Worm (Caenorhabditis elegans) whole organism, young adult: ENCODE results near the gene F26F2.5.
"Not testable (repeated sequence)": the region's sequence is repeated elsewhere in the genome, so short reads cannot be mapped to it uniquely, and the experiment has no call there.

Experiments used
- C17E4.6 ChIP-seq: fragments of 200-800 bp; sonication (Bioruptor generic); IDR thresholded peaks from 2 replicates; pipeline ENCODE4 v1.3.6; 2022; ENCODE audit warnings: missing genetic modification reagents, missing genetic modification characterization, missing compliant biosample characterization
- F57A8.1 ChIP-seq: fragments of 200-800 bp; sonication (Bioruptor generic); optimal IDR thresholded peaks from 2 replicates; lab custom pipeline; 2018; ENCODE audit warnings: mild to moderate bottlenecking, missing genetic modification characterization, moderate library complexity, missing compliant biosample characterization
- F57C9.4 ChIP-seq: sonication (generic microtip); optimal IDR thresholded peaks from 2 replicates; lab custom pipeline; 2017; ENCODE audit warnings: mild to moderate bottlenecking, missing genetic modification characterization, missing compliant biosample characterization
- K12H6.12 ChIP-seq: fragments of 200-800 bp; sonication (Bioruptor generic); optimal IDR thresholded peaks from 2 replicates; lab custom pipeline; 2018; ENCODE audit warnings: mild to moderate bottlenecking, missing genetic modification characterization, missing compliant biosample characterization
- Y53F4B.3 ChIP-seq: fragments of 200-800 bp; sonication (Bioruptor generic); IDR thresholded peaks from 2 replicates; pipeline ENCODE4 v1.3.6; 2022; ENCODE audit warnings: missing genetic modification reagents, missing genetic modification characterization, missing compliant biosample characterization
- Y67H2A.10 ChIP-seq: fragments of 200-800 bp; sonication (Bioruptor generic); conservative IDR thresholded peaks from 2 replicates; pipeline ENCODE4 v1.3.6; 2022; ENCODE audit warnings: missing genetic modification reagents, missing genetic modification characterization, missing compliant biosample characterization
- akir-1 ChIP-seq: fragments of 200-800 bp; sonication (Bioruptor generic); optimal IDR thresholded peaks from 2 replicates; lab custom pipeline; 2018; ENCODE audit warnings: mild to moderate bottlenecking, missing genetic modification characterization, moderate library complexity, missing compliant biosample characterization
- attf-3 ChIP-seq: fragments of 200-800 bp; sonication (Bioruptor generic); conservative IDR thresholded peaks from 2 replicates; pipeline ENCODE4 v1.3.6; 2022; ENCODE audit warnings: missing genetic modification reagents, missing genetic modification characterization, missing compliant biosample characterization
- attf-5 ChIP-seq: fragments of 200-800 bp; sonication (Bioruptor generic); optimal IDR thresholded peaks from 2 replicates; lab custom pipeline; 2018; ENCODE audit warnings: mild to moderate bottlenecking, missing genetic modification characterization, missing compliant biosample characterization
- attf-6 ChIP-seq: fragments of 200-800 bp; sonication (Bioruptor generic); IDR thresholded peaks from 2 replicates; pipeline ENCODE4 v1.3.6; 2022; ENCODE audit warnings: missing genetic modification reagents, missing genetic modification characterization, missing compliant biosample characterization
- ceh-27 ChIP-seq: fragments of 200-800 bp; sonication (Bioruptor generic); optimal IDR thresholded peaks from 2 replicates; lab custom pipeline; 2018; ENCODE audit warnings: mild to moderate bottlenecking, missing genetic modification characterization, moderate library complexity, missing compliant biosample characterization
- ceh-40 ChIP-seq: fragments of 200-800 bp; sonication (Bioruptor generic); IDR thresholded peaks from 2 replicates; pipeline ENCODE4 v1.3.6; 2022; ENCODE audit warnings: missing genetic modification characterization, missing compliant biosample characterization
- chd-7 ChIP-seq: sonication (generic microtip); optimal IDR thresholded peaks from 2 replicates; lab custom pipeline; 2016; ENCODE audit warnings: mild to moderate bottlenecking, missing genetic modification characterization, moderate library complexity, missing compliant biosample characterization
- dox-1 ChIP-seq: fragments of 200-800 bp; sonication (Bioruptor generic); IDR thresholded peaks from 2 replicates; pipeline ENCODE4 v1.3.6; 2022; ENCODE audit warnings: missing genetic modification reagents, missing genetic modification characterization, missing compliant biosample characterization
- efl-1 ChIP-seq: fragments of 150-350 bp; optimal IDR thresholded peaks from 2 replicates; lab custom pipeline; 2014; ENCODE audit warnings: missing biosample characterization, missing genetic modification reagents, missing genetic modification characterization
- egl-18 ChIP-seq: fragments of 200-800 bp; sonication (Bioruptor generic); IDR thresholded peaks from 2 replicates; pipeline ENCODE4 v1.3.6; 2022; ENCODE audit warnings: missing genetic modification reagents, missing genetic modification characterization, missing compliant biosample characterization
- ekl-4 ChIP-seq: fragments of 200-800 bp; sonication (Bioruptor generic); IDR thresholded peaks from 2 replicates; pipeline ENCODE4 v1.3.6; 2022; ENCODE audit warnings: missing genetic modification reagents, missing genetic modification characterization, missing compliant biosample characterization
- fkh-3 ChIP-seq: sonication (generic microtip); optimal IDR thresholded peaks from 2 replicates; lab custom pipeline; 2016; ENCODE audit warnings: mild to moderate bottlenecking, missing genetic modification characterization, missing compliant biosample characterization
- lir-1 ChIP-seq: fragments of 200-800 bp; sonication (Bioruptor generic); conservative IDR thresholded peaks from 2 replicates; pipeline ENCODE4 v1.3.6; 2022; ENCODE audit warnings: missing genetic modification reagents, missing genetic modification characterization, missing compliant biosample characterization
- madf-3 ChIP-seq: fragments of 200-800 bp; sonication (Bioruptor generic); IDR thresholded peaks from 2 replicates; pipeline ENCODE4 v1.3.6; 2022; ENCODE audit warnings: missing genetic modification reagents, missing genetic modification characterization, missing compliant biosample characterization
- madf-6 ChIP-seq: fragments of 200-800 bp; sonication (Bioruptor generic); IDR thresholded peaks from 2 replicates; pipeline ENCODE4 v1.3.6; 2022; ENCODE audit warnings: missing genetic modification reagents, missing genetic modification characterization, missing compliant biosample characterization
- madf-8 ChIP-seq: fragments of 200-800 bp; sonication (Bioruptor generic); conservative IDR thresholded peaks from 2 replicates; pipeline ENCODE4 v1.3.6; 2022; ENCODE audit warnings: missing genetic modification reagents, missing genetic modification characterization, missing compliant biosample characterization
- mel-28 ChIP-seq: sonication (generic microtip); optimal IDR thresholded peaks from 2 replicates; lab custom pipeline; 2016; ENCODE audit warnings: borderline replicate concordance, mild to moderate bottlenecking, missing genetic modification characterization, missing compliant biosample characterization
- nhr-120 ChIP-seq: fragments of 200-800 bp; sonication (Bioruptor generic); IDR thresholded peaks from 2 replicates; pipeline ENCODE4 v1.3.6; 2022; ENCODE audit warnings: missing genetic modification characterization, missing compliant biosample characterization
- nhr-179 ChIP-seq: sonication (generic microtip); optimal IDR thresholded peaks from 2 replicates; lab custom pipeline; 2016; ENCODE audit warnings: mild to moderate bottlenecking, missing genetic modification characterization, missing compliant biosample characterization
- nhr-27 ChIP-seq: fragments of 200-800 bp; sonication (Bioruptor generic); optimal IDR thresholded peaks from 2 replicates; lab custom pipeline; 2018; ENCODE audit warnings: mild to moderate bottlenecking, missing genetic modification characterization, moderate library complexity, missing compliant biosample characterization
- pha-4 ChIP-seq: fragments of 150-350 bp; sonication (generic microtip); optimal IDR thresholded peaks from 2 replicates; lab custom pipeline; 2014; ENCODE audit warnings: missing biosample characterization, missing genetic modification reagents, missing genetic modification characterization
- rcor-1 ChIP-seq: fragments of 200-800 bp; sonication (Bioruptor generic); IDR thresholded peaks from 2 replicates; pipeline ENCODE4 v1.3.6; 2022; ENCODE audit warnings: missing genetic modification reagents, missing genetic modification characterization, missing compliant biosample characterization
- rec-8 ChIP-seq, 2 experiments: sonication (generic microtip); optimal IDR thresholded peaks; 2 replicates each; lab custom pipeline; 2016; ENCODE audit warnings: mild to moderate bottlenecking in 2 of 2, missing genetic modification characterization in 2 of 2, missing genetic modification reagents in 2 of 2, missing genotype in 2 of 2, missing biosample characterization in 1 of 2, missing compliant biosample characterization in 1 of 2, moderate library complexity in 1 of 2
- rpc-1 ChIP-seq, 2 experiments: fragments of 150-350 bp in 1 of 2; sonication (generic microtip) in 1 of 2; optimal IDR thresholded peaks; 2 replicates each; lab custom pipeline; 2014 to 2018; ENCODE audit warnings: missing biosample characterization in 1 of 2, missing genetic modification characterization in 1 of 2, missing genetic modification reagents in 1 of 2, missing genotype in 1 of 2
- sea-2 ChIP-seq: fragments of 200-800 bp; sonication (Bioruptor generic); IDR thresholded peaks from 2 replicates; pipeline ENCODE4 v1.3.6; 2022; ENCODE audit warnings: missing genetic modification characterization, missing compliant biosample characterization
- unc-62 ChIP-seq: fragments of 150-350 bp; optimal IDR thresholded peaks from 2 replicates; lab custom pipeline; 2014; ENCODE audit warnings: missing biosample characterization, missing genetic modification reagents, missing genetic modification characterization
- xnd-1 ChIP-seq: sonication (generic microtip); optimal IDR thresholded peaks from 2 replicates; lab custom pipeline; 2016; ENCODE audit warnings: missing genotype, missing genetic modification reagents, missing genetic modification characterization, missing compliant biosample characterization
- zim-3 ChIP-seq: sonication (generic microtip); optimal IDR thresholded peaks from 2 replicates; lab custom pipeline; 2017; ENCODE audit warnings: mild to moderate bottlenecking, missing genetic modification characterization, moderate library complexity, missing compliant biosample characterization
- ztf-18 ChIP-seq: sonication (generic microtip); optimal IDR thresholded peaks from 2 replicates; lab custom pipeline; 2016; ENCODE audit warnings: missing genotype, mild to moderate bottlenecking, missing genetic modification characterization, missing compliant biosample characterization
- ztf-22 ChIP-seq: fragments of 200-800 bp; sonication (Bioruptor generic); optimal IDR thresholded peaks from 2 replicates; lab custom pipeline; 2018; ENCODE audit warnings: mild to moderate bottlenecking, missing genetic modification characterization, moderate library complexity, missing compliant biosample characterization

The F26F2.5 gene

DNA sequence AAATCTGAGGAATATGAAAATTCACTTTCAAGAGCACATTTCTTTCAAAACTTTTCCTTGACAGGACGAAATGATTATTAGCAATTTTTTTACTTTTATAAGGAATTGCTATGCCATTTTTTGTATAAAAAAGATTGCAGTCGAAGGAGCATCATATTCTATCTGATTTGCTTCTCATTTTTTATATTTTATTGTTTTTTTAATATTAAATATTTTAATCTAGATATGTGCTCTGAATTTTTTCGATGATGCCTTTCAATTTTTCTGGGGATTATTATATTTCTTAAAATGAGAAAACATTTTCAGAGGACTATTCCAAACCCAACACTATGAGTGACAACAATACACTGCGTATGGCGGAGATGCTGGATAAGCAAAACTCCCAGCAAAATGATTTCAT, 9.4 kb upstream of the F26F2.5 start, which contains the start of gene F26F2.13:
F26F2.13 (plus strand) TSS at position 301 of the 400 bp plus-strand sequence.
- not testable (repeated sequence) for TF ChIP-seq nhr-179 (tag; lab: Kevin White, UChicago); pha-4; nhr-120
- TF ChIP-seq, all 124 proteins: peak for 0; not testable (repeated sequence) for 124

DNA sequence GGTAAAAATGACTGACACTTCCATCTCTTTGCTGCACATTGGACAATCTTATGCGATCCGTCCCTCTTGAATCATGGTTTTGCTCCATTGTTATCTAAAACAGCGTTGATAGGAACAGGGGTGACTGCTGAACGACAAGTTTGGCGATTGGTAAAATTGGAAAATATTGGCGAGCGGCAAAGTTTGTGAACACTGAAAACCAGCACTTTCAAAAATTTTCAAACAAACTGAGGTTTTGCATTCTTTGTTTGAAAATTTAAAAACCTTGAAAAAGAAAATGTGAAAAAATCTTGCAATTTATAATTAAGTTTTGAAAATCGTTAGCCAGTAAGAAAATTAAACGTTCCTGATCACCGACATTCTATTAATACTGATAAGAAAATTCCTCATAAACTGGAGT, 7.0 kb upstream of the F26F2.5 start, which contains the start of gene F26F2.3:
F26F2.3 (minus strand) TSS at position 101 of the 400 bp plus-strand sequence.
- TF ChIP-seq fkh-3 (tag; lab: Kevin White, UChicago) (no peak), ekl-4 (GFP tag; lab: Robert Waterston, UW) (no peak)
- TF ChIP-seq, all 124 proteins: peak for 0

DNA sequence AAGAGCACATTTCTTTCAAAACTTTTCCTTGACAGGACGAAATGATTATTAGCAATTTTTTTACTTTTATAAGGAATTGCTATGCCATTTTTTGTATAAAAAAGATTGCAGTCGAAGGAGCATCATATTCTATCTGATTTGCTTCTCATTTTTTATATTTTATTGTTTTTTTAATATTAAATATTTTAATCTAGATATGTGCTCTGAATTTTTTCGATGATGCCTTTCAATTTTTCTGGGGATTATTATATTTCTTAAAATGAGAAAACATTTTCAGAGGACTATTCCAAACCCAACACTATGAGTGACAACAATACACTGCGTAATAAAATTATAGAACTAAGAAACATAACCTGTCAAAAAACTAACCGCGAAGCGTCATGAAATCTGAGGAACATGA, 4.5 kb upstream of the F26F2.5 start, which contains the start of gene F26F2.4:
F26F2.4 (plus strand) TSS at position 301 of the 400 bp plus-strand sequence.
- TF ChIP-seq nhr-120; madf-6; C17E4.6 (GFP tag; lab: Robert Waterston, UW): not testable (repeated sequence)

DNA sequence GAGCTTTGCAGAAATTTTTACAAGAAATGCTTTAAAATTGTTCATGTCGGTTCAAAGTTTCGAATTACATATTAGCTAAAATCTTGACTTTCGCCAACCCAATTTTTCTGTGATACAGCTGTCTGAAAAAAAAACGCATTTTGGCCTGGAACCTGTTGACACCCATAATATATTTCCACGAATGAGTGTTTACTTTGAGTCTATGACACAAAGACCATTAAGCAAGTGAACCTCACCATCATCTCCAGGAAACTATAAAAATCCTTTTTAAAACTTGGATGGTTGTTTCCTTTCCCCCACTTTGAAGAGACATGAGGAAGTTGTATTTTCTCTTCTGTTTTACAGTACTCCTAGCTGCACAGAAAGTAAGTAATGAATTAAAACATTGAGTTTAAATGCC, 822 bp downstream of the F26F2.5 start, which contains the start of gene clec-263:
clec-263 (plus strand) TSS at position 301 of the 400 bp plus-strand sequence.
- TF ChIP-seq attf-5 (GFP tag; lab: Kevin White, UChicago): no peak
- no peak for TF ChIP-seq akir-1 (GFP tag; lab: Kevin White, UChicago)
- no peak for TF ChIP-seq madf-3 (GFP tag; lab: Robert Waterston, UW)
- TF ChIP-seq, all 124 proteins: peak for 0

ce11 chrV:20574872-20575271, 1.4 kb downstream of the F26F2.5 start:
- no peak for TF ChIP-seq sea-2
- no peak for TF ChIP-seq ztf-22 (GFP tag; lab: Kevin White, UChicago)
- no peak for TF ChIP-seq attf-3 (GFP tag; lab: Robert Waterston, UW)
- TF ChIP-seq ceh-27 (GFP tag; lab: Kevin White, UChicago): no peak
- no peak for TF ChIP-seq K12H6.12 (tag; lab: Kevin White, UChicago)

- TF ChIP-seq attf-6: no peak
- no peak for TF ChIP-seq chd-7 (tag; lab: Kevin White, UChicago)
- no peak for TF ChIP-seq ceh-40 (GFP tag; lab: Robert Waterston, UW)
- no peak for TF ChIP-seq unc-62 (GFP tag; lab: Kevin White, UChicago)
- no peak for TF ChIP-seq F57C9.4
- TF ChIP-seq ceh-27 (GFP tag; lab: Kevin White, UChicago): no peak
Observed at ce11 chrV:20579534-20579933, 6.0 kb downstream of the F26F2.5 start, which contains the start of gene F26F2.8. TSS of gene F26F2.8 (plus strand) at chrV:20579546.

DNA sequence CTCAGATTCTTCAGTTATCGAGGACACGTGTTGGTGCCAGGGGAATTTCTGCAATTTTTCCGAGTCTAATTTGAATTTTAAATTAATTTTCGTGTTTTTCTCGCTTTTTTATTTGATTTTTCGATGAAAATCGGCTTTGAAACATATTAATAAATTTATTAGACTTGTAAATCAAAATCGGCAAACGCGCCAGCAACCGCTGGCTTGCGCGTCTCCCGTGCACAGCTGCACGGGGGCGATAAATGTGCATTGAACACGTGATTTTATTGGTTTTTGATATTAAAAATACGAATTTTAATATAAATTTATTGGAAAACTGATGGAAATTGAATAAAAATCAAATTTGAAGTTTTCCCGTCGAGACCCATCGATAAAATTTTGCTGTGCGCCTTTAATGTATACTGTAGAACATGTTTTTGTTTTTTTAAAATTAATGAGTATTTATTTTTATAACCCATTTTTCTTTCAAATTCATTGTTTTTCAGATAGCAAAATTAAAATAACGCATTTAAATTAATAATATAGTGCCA, 7.1 kb downstream of the F26F2.5 start, which contains the start of gene F26F2.7:
F26F2.7 (plus strand) TSS at position 480 of the 530 bp plus-strand sequence.
- peak; percentile 71 for TF ChIP-seq K12H6.12 (tag; lab: Kevin White, UChicago)
- TF ChIP-seq dox-1 (GFP tag; lab: Robert Waterston, UW): peak; percentile 98
- TF ChIP-seq zim-3: no peak
- TF ChIP-seq F57A8.1 (GFP tag; lab: Kevin White, UChicago): no peak
- TF ChIP-seq ztf-18 (tag; lab: Kevin White, UChicago): peak; percentile 99
- peak; percentile 100 for TF ChIP-seq xnd-1 (tag; lab: Kevin White, UChicago)
- TF ChIP-seq madf-8 (GFP tag; lab: Robert Waterston, UW): peak; percentile 99
- TF ChIP-seq egl-18 (GFP tag; lab: Robert Waterston, UW): no peak
- TF ChIP-seq nhr-27 (tag; lab: Kevin White, UChicago): no peak
- no peak for TF ChIP-seq mel-28 (tag; lab: Kevin White, UChicago)
- TF ChIP-seq Y53F4B.3 (GFP tag; lab: Robert Waterston, UW): no peak
- peak; percentile 79 for TF ChIP-seq attf-6
- TF ChIP-seq lir-1 (GFP tag; lab: Robert Waterston, UW): peak; percentile 80; the same call in 1 of the 2 replicates
- TF ChIP-seq attf-3 (GFP tag; lab: Robert Waterston, UW): peak; percentile 58
- TF ChIP-seq efl-1: peak; percentile 57
- TF ChIP-seq Y67H2A.10: peak; percentile 63; the same call in 1 of the 2 replicates
- no peak for TF ChIP-seq rec-8 (tag; optimal IDR thresholded peaks at IDR 0.05; lab: Kevin White, UChicago)
- TF ChIP-seq rcor-1 (GFP tag; lab: Robert Waterston, UW): peak; percentile 89
- TF ChIP-seq rpc-1 (optimal IDR thresholded peaks at IDR 0.05; lab: Kevin White, UChicago): no peak
- TF ChIP-seq rpc-1 (tag; optimal IDR thresholded peaks at IDR 0.05; lab: Kevin White, UChicago): no peak
